Worm (Caenorhabditis elegans) whole organism, early embryonic: Measurements from ENCODE around the gene H03E18.2.

Experiments
- B0310.2 ChIP-seq: sonication (generic microtip); optimal IDR thresholded peaks from 2 replicates; lab custom pipeline; 2016; ENCODE audit warnings: mild to moderate bottlenecking, missing genetic modification characterization, missing compliant biosample characterization
- F13C5.2 ChIP-seq: sonication (generic microtip); optimal IDR thresholded peaks from 2 replicates; lab custom pipeline; 2017; ENCODE audit warnings: mild to moderate bottlenecking, missing genetic modification characterization, inconsistent platforms, missing compliant biosample characterization
- aly-1 ChIP-seq: sonication (generic microtip); optimal IDR thresholded peaks from 2 replicates; lab custom pipeline; 2016; ENCODE audit warnings: missing genetic modification characterization, missing compliant biosample characterization
- ama-1 ChIP-seq: fragments of 150-350 bp; optimal IDR thresholded peaks from 2 replicates; lab custom pipeline; 2014
- ceh-13 ChIP-seq: fragments of 200-800 bp; sonication (Bioruptor generic); optimal IDR thresholded peaks from 2 replicates; lab custom pipeline; 2018; ENCODE audit warnings: mild to moderate bottlenecking, missing genetic modification characterization, missing compliant biosample characterization
- ceh-36 ChIP-seq: sonication (generic microtip); optimal IDR thresholded peaks from 2 replicates; lab custom pipeline; 2016; ENCODE audit warnings: missing genetic modification characterization, inconsistent platforms, missing compliant biosample characterization
- ets-7 ChIP-seq: sonication (generic microtip); optimal IDR thresholded peaks from 2 replicates; lab custom pipeline; 2016; ENCODE audit warnings: missing genotype, missing genetic modification characterization, missing compliant biosample characterization
- flt-1 ChIP-seq: fragments of 200-800 bp; sonication (Bioruptor generic); IDR thresholded peaks from 2 replicates; pipeline ENCODE4 v1.3.6; 2022; ENCODE audit warnings: missing genetic modification characterization, missing compliant biosample characterization
- hmbx-1 ChIP-seq: sonication (generic microtip); optimal IDR thresholded peaks from 2 replicates; lab custom pipeline; 2016; ENCODE audit warnings: mild to moderate bottlenecking, missing genetic modification characterization, missing compliant biosample characterization
- hmg-4 ChIP-seq: fragments of 200-800 bp; sonication (Bioruptor generic); optimal IDR thresholded peaks from 2 replicates; lab custom pipeline; 2018; ENCODE audit warnings: mild to moderate bottlenecking, missing genetic modification characterization, missing compliant biosample characterization
- hnd-1 ChIP-seq: sonication (generic microtip); optimal IDR thresholded peaks from 2 replicates; lab custom pipeline; 2016; ENCODE audit warnings: missing genetic modification characterization, missing compliant biosample characterization
- pes-1 ChIP-seq: fragments of 200-800 bp; sonication (Bioruptor generic); IDR thresholded peaks from 2 replicates; pipeline ENCODE4 v1.3.6; 2022; ENCODE audit warnings: missing genetic modification reagents, missing genetic modification characterization, missing compliant biosample characterization
- scrt-1 ChIP-seq: fragments of 200-800 bp; sonication (Bioruptor generic); IDR thresholded peaks from 2 replicates; pipeline ENCODE4 v1.3.6; 2022; ENCODE audit warnings: missing genetic modification characterization, missing compliant biosample characterization
- sea-1 ChIP-seq: fragments of 200-800 bp; sonication (Bioruptor generic); conservative IDR thresholded peaks from 2 replicates; pipeline ENCODE4 v1.3.6; 2022; ENCODE audit warnings: missing genetic modification characterization, missing compliant biosample characterization
- tbx-11 ChIP-seq: fragments of 200-800 bp; sonication (Bioruptor generic); IDR thresholded peaks from 2 replicates; pipeline ENCODE4 v1.3.6; 2022; ENCODE audit warnings: missing genetic modification characterization, missing compliant biosample characterization
- tbx-37 ChIP-seq: fragments of 200-800 bp; sonication (Bioruptor generic); conservative IDR thresholded peaks from 2 replicates; pipeline ENCODE4 v1.3.6; 2022; ENCODE audit warnings: missing genetic modification reagents, missing genetic modification characterization, missing compliant biosample characterization
- tra-4 ChIP-seq: sonication (generic microtip); optimal IDR thresholded peaks from 2 replicates; lab custom pipeline; 2017; ENCODE audit warnings: missing genetic modification characterization, missing compliant biosample characterization

Gene H03E18.2

DNA sequence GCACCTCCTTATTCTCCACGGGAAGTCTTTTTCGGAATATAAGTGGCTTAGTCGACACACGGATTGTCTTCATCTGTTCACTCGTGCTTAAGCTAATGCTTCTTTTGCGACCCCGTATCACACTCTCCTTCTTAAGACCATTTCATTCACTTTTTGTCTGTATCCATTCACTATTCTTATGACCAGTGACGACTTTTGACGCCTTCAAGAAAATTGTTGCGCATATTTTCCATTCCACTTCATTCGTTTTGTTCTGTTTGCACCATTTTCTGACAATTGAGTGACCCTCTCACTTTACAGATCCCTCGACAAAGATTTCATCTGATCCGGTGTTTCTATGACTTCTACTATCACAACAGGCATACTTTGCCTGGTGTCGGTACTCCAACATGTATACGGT, 12.7 kb downstream of the H03E18.2 start, which contains the start of gene H03E18.1:
H03E18.1 (plus strand) TSS at position 301 of the 400 bp plus-strand sequence.
- TF ChIP-seq ceh-13 (GFP tag; lab: Kevin White, UChicago) (no peak), ama-1 (lab: Kevin White, UChicago) (no peak), aly-1 (tag; lab: Kevin White, UChicago) (no peak), pes-1 (no peak), scrt-1 (GFP tag; lab: Robert Waterston, UW) (no peak), hnd-1 (tag; lab: Kevin White, UChicago) (no peak), hmg-4 (GFP tag; lab: Kevin White, UChicago) (no peak), hmbx-1 (tag; lab: Kevin White, UChicago) (no peak), B0310.2 (tag; lab: Kevin White, UChicago) (no peak)

- no peak for TF ChIP-seq flt-1
- TF ChIP-seq ceh-13 (GFP tag; lab: Kevin White, UChicago): no peak
- TF ChIP-seq hnd-1 (tag; lab: Kevin White, UChicago): no peak
- no peak for TF ChIP-seq ceh-36 (tag; lab: Kevin White, UChicago)
- no peak for TF ChIP-seq ama-1 (lab: Kevin White, UChicago)
- no peak for TF ChIP-seq hmbx-1 (tag; lab: Kevin White, UChicago)
- TF ChIP-seq sea-1 (GFP tag; lab: Robert Waterston, UW): no peak
- no peak for TF ChIP-seq tra-4 (tag; lab: Kevin White, UChicago)
- no peak for TF ChIP-seq F13C5.2 (tag; lab: Kevin White, UChicago)
- no peak for TF ChIP-seq pes-1
- TF ChIP-seq B0310.2 (tag; lab: Kevin White, UChicago): no peak
- no peak for TF ChIP-seq ets-7 (tag; lab: Kevin White, UChicago)
- no peak for TF ChIP-seq hmg-4 (GFP tag; lab: Kevin White, UChicago)
- no peak for TF ChIP-seq tbx-37
Measured at ce11 chrX:8507053-8507452, 13.2 kb downstream of the H03E18.2 start.

ce11 chrX:8504207-8504606, 16.1 kb downstream of the H03E18.2 start:
- TF ChIP-seq ama-1 (lab: Kevin White, UChicago): no peak
- no peak for TF ChIP-seq scrt-1 (GFP tag; lab: Robert Waterston, UW)
- TF ChIP-seq tbx-11: no peak
- TF ChIP-seq hmbx-1 (tag; lab: Kevin White, UChicago): no peak
- no peak for TF ChIP-seq sea-1 (GFP tag; lab: Robert Waterston, UW)
- TF ChIP-seq flt-1: no peak
- no peak for TF ChIP-seq B0310.2 (tag; lab: Kevin White, UChicago)
- TF ChIP-seq ets-7 (tag; lab: Kevin White, UChicago): no peak
- TF ChIP-seq tra-4 (tag; lab: Kevin White, UChicago): no peak
- TF ChIP-seq aly-1 (tag; lab: Kevin White, UChicago): no peak
- TF ChIP-seq tbx-37: no peak
- no peak for TF ChIP-seq pes-1
- TF ChIP-seq ceh-36 (tag; lab: Kevin White, UChicago): no peak
- no peak for TF ChIP-seq F13C5.2 (tag; lab: Kevin White, UChicago)
- TF ChIP-seq hnd-1 (tag; lab: Kevin White, UChicago): no peak
- TF ChIP-seq hmg-4 (GFP tag; lab: Kevin White, UChicago): no peak
- TF ChIP-seq ceh-13 (GFP tag; lab: Kevin White, UChicago): no peak

- no peak for TF ChIP-seq flt-1
- TF ChIP-seq ets-7 (tag; lab: Kevin White, UChicago): no peak
- TF ChIP-seq ceh-13 (GFP tag; lab: Kevin White, UChicago): no peak
- TF ChIP-seq hmg-4 (GFP tag; lab: Kevin White, UChicago): no peak
- TF ChIP-seq ceh-36 (tag; lab: Kevin White, UChicago): no peak
- TF ChIP-seq hmbx-1 (tag; lab: Kevin White, UChicago): no peak
- no peak for TF ChIP-seq scrt-1 (GFP tag; lab: Robert Waterston, UW)
Measured at ce11 chrX:8500922-8501321, 19.4 kb downstream of the H03E18.2 start, which contains the start of gene grd-4. grd-4 (plus strand) TSS chrX:8501222.

DNA sequence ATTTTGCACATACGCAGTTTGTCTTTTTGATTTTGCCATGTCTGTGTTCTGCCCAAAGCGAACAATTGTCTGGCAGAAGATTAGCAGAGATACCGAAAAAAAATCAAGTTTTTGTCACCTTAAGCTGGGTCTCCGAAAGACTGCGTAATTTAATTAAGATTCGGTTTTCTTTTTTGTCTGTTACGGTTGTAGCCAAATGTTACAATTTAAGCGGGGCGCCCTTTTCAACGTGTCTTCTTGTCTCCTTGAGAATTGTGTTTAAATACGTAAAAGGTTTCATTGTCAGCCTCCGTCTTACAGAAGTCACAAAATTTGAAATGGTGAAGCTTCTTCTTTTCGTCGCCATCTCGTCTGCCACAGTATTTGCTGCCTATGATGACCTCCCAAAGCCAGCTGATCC, 20.6 kb downstream of the H03E18.2 start, which contains the start of gene grd-14:
grd-14 (plus strand) TSS at position 301 of the 400 bp plus-strand sequence.
- TF ChIP-seq aly-1 (tag; lab: Kevin White, UChicago) (no peak), F13C5.2 (tag; lab: Kevin White, UChicago) (no peak), ceh-36 (tag; lab: Kevin White, UChicago) (no peak), ceh-13 (GFP tag; lab: Kevin White, UChicago) (no peak)

- TF ChIP-seq tra-4 (tag; lab: Kevin White, UChicago): no peak
- no peak for TF ChIP-seq F13C5.2 (tag; lab: Kevin White, UChicago)
- no peak for TF ChIP-seq ets-7 (tag; lab: Kevin White, UChicago)
- no peak for TF ChIP-seq hnd-1 (tag; lab: Kevin White, UChicago)
- TF ChIP-seq tbx-37: no peak
- TF ChIP-seq hmg-4 (GFP tag; lab: Kevin White, UChicago): no peak
- TF ChIP-seq ama-1 (lab: Kevin White, UChicago): no peak
- no peak for TF ChIP-seq flt-1
- no peak for TF ChIP-seq B0310.2 (tag; lab: Kevin White, UChicago)
- no peak for TF ChIP-seq pes-1
- TF ChIP-seq tbx-11: no peak
- no peak for TF ChIP-seq sea-1 (GFP tag; lab: Robert Waterston, UW)
- TF ChIP-seq ceh-36 (tag; lab: Kevin White, UChicago): no peak
Measured at ce11 chrX:8495005-8495404, 25.3 kb downstream of the H03E18.2 start, which contains the start of gene T01B10.5. T01B10.5 (plus strand) TSS chrX:8495305.

DNA sequence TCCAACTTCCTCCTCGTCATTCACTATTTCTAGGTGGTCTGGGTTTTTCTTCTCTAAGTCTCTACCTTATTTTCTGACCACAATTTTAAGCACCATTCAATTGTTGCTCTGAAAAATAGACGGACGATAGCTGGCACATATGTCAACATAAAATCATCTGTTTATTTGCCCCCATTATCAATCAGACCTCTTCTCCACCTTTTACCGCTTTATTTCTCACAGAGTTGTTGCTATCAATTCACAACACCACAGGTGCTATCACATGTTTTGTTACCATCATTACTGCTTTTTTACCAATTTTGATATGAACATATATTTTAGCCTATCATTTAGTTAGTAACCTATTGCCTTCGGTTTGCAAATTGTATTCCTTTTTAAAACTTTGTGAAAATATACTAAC, 27.6 kb downstream of the H03E18.2 start:
- no peak for TF ChIP-seq flt-1
- TF ChIP-seq scrt-1 (GFP tag; lab: Robert Waterston, UW): no peak
- no peak for TF ChIP-seq hmbx-1 (tag; lab: Kevin White, UChicago)
- no peak for TF ChIP-seq ceh-36 (tag; lab: Kevin White, UChicago)
- no peak for TF ChIP-seq ama-1 (lab: Kevin White, UChicago)
- TF ChIP-seq ceh-13 (GFP tag; lab: Kevin White, UChicago): no peak
- no peak for TF ChIP-seq pes-1
- no peak for TF ChIP-seq hnd-1 (tag; lab: Kevin White, UChicago)
- TF ChIP-seq tra-4 (tag; lab: Kevin White, UChicago): no peak
- no peak for TF ChIP-seq hmg-4 (GFP tag; lab: Kevin White, UChicago)
- no peak for TF ChIP-seq aly-1 (tag; lab: Kevin White, UChicago)
